Worm (Caenorhabditis elegans) whole organism, early embryonic: ENCODE measurements around the gene pdzd-8.

ENCODE experiments used
- B0310.2 ChIP-seq: sonication (generic microtip); optimal IDR thresholded peaks from 2 replicates; lab custom pipeline; 2016; ENCODE audit warnings: mild to moderate bottlenecking, missing genetic modification characterization, missing compliant biosample characterization
- F13C5.2 ChIP-seq: sonication (generic microtip); optimal IDR thresholded peaks from 2 replicates; lab custom pipeline; 2017; ENCODE audit warnings: mild to moderate bottlenecking, missing genetic modification characterization, inconsistent platforms, missing compliant biosample characterization
- aly-1 ChIP-seq: sonication (generic microtip); optimal IDR thresholded peaks from 2 replicates; lab custom pipeline; 2016; ENCODE audit warnings: missing genetic modification characterization, missing compliant biosample characterization
- ama-1 ChIP-seq: fragments of 150-350 bp; optimal IDR thresholded peaks from 2 replicates; lab custom pipeline; 2014
- ceh-13 ChIP-seq: fragments of 200-800 bp; sonication (Bioruptor generic); optimal IDR thresholded peaks from 2 replicates; lab custom pipeline; 2018; ENCODE audit warnings: mild to moderate bottlenecking, missing genetic modification characterization, missing compliant biosample characterization
- ceh-36 ChIP-seq: sonication (generic microtip); optimal IDR thresholded peaks from 2 replicates; lab custom pipeline; 2016; ENCODE audit warnings: missing genetic modification characterization, inconsistent platforms, missing compliant biosample characterization
- ets-7 ChIP-seq: sonication (generic microtip); optimal IDR thresholded peaks from 2 replicates; lab custom pipeline; 2016; ENCODE audit warnings: missing genotype, missing genetic modification characterization, missing compliant biosample characterization
- flt-1 ChIP-seq: fragments of 200-800 bp; sonication (Bioruptor generic); IDR thresholded peaks from 2 replicates; pipeline ENCODE4 v1.3.6; 2022; ENCODE audit warnings: missing genetic modification characterization, missing compliant biosample characterization
- hmbx-1 ChIP-seq: sonication (generic microtip); optimal IDR thresholded peaks from 2 replicates; lab custom pipeline; 2016; ENCODE audit warnings: mild to moderate bottlenecking, missing genetic modification characterization, missing compliant biosample characterization
- hmg-4 ChIP-seq: fragments of 200-800 bp; sonication (Bioruptor generic); optimal IDR thresholded peaks from 2 replicates; lab custom pipeline; 2018; ENCODE audit warnings: mild to moderate bottlenecking, missing genetic modification characterization, missing compliant biosample characterization
- hnd-1 ChIP-seq: sonication (generic microtip); optimal IDR thresholded peaks from 2 replicates; lab custom pipeline; 2016; ENCODE audit warnings: missing genetic modification characterization, missing compliant biosample characterization
- pes-1 ChIP-seq: fragments of 200-800 bp; sonication (Bioruptor generic); IDR thresholded peaks from 2 replicates; pipeline ENCODE4 v1.3.6; 2022; ENCODE audit warnings: missing genetic modification reagents, missing genetic modification characterization, missing compliant biosample characterization
- scrt-1 ChIP-seq: fragments of 200-800 bp; sonication (Bioruptor generic); IDR thresholded peaks from 2 replicates; pipeline ENCODE4 v1.3.6; 2022; ENCODE audit warnings: missing genetic modification characterization, missing compliant biosample characterization
- sea-1 ChIP-seq: fragments of 200-800 bp; sonication (Bioruptor generic); conservative IDR thresholded peaks from 2 replicates; pipeline ENCODE4 v1.3.6; 2022; ENCODE audit warnings: missing genetic modification characterization, missing compliant biosample characterization
- tbx-11 ChIP-seq: fragments of 200-800 bp; sonication (Bioruptor generic); IDR thresholded peaks from 2 replicates; pipeline ENCODE4 v1.3.6; 2022; ENCODE audit warnings: missing genetic modification characterization, missing compliant biosample characterization
- tbx-37 ChIP-seq: fragments of 200-800 bp; sonication (Bioruptor generic); conservative IDR thresholded peaks from 2 replicates; pipeline ENCODE4 v1.3.6; 2022; ENCODE audit warnings: missing genetic modification reagents, missing genetic modification characterization, missing compliant biosample characterization
- tra-4 ChIP-seq: sonication (generic microtip); optimal IDR thresholded peaks from 2 replicates; lab custom pipeline; 2017; ENCODE audit warnings: missing genetic modification characterization, missing compliant biosample characterization

The pdzd-8 gene

ce11 chrIV:8975331-8975625 lies at the start of gene pdzd-8:
pdzd-8 (plus strand) TSS chrIV:8975526.
- TF ChIP-seq ceh-13 (GFP tag; lab: Kevin White, UChicago) = no peak
- no peak for TF ChIP-seq B0310.2 (tag; lab: Kevin White, UChicago)
- TF ChIP-seq hmg-4 (GFP tag; lab: Kevin White, UChicago) = no peak

- TF ChIP-seq pes-1 (GFP tag; lab: Robert Waterston, UW) (no peak), ceh-13 (GFP tag; lab: Kevin White, UChicago) (no peak), B0310.2 (tag; lab: Kevin White, UChicago) (no peak), hnd-1 (tag; lab: Kevin White, UChicago) (no peak), ets-7 (tag; lab: Kevin White, UChicago) (no peak), scrt-1 (GFP tag; lab: Robert Waterston, UW) (no peak), F13C5.2 (tag; lab: Kevin White, UChicago) (no peak), tbx-37 (GFP tag; lab: Robert Waterston, UW) (no peak), hmg-4 (GFP tag; lab: Kevin White, UChicago) (no peak), tra-4 (tag; lab: Kevin White, UChicago) (no peak), aly-1 (tag; lab: Kevin White, UChicago) (no peak)
Measured at ce11 chrIV:8925990-8926389, 49.3 kb upstream of the pdzd-8 start, which contains the start of the genes D1046.2 and cfim-2. D1046.2 (minus strand) TSS chrIV:8926067. cfim-2 (plus strand) TSS chrIV:8926324.

DNA sequence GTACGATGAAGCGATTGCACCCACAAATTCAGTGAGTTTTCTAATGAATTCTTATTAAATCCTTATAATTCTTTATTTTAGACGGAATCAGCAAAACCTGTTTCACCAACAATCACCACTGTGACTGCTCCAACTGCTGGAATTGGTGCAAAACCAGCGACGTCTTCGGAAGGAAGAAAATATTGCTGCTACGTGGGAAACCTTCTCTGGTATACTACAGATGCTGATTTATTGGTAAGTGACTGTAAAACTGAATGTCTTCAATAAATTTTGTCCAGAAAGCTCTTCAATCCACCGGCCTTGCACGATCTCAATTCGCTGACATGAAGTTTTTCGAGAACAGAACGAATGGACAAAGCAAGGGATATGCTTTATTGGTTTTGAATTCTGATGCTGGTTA lies 48.8 kb upstream of the pdzd-8 start:
- TF ChIP-seq tbx-11 (GFP tag; lab: Robert Waterston, UW) (no peak), ama-1 (no peak), F13C5.2 (tag; lab: Kevin White, UChicago) (no peak), ceh-36 (tag; lab: Kevin White, UChicago) (no peak), ceh-13 (GFP tag; lab: Kevin White, UChicago) (no peak), sea-1 (GFP tag; lab: Robert Waterston, UW) (no peak), aly-1 (tag; lab: Kevin White, UChicago) (no peak), flt-1 (GFP tag; lab: Robert Waterston, UW) (no peak), tra-4 (tag; lab: Kevin White, UChicago) (no peak), ets-7 (tag; lab: Kevin White, UChicago) (no peak), scrt-1 (GFP tag; lab: Robert Waterston, UW) (no peak), tbx-37 (GFP tag; lab: Robert Waterston, UW) (no peak), pes-1 (GFP tag; lab: Robert Waterston, UW) (no peak), hmbx-1 (tag; lab: Kevin White, UChicago) (no peak), B0310.2 (tag; lab: Kevin White, UChicago) (no peak)

DNA sequence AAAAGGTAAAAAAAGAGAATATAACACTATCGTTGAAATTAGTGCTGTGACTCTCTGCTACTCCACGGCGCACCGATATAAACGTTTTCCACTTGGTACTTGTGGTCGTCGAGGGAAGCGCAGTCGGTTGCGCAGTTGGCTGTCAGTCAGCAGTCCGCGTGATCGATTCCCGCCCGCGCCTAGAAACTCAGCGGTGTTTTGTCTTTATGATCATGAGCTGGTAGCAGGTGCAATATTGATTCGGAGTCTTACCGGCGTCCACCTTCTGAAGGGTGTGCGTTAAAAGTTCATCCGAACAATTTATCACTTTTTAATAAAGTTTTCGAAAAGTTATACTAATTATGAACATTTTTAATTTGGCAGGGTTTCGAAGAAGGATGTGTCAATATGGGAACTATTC lies 48.2 kb upstream of the pdzd-8 start:
- peak; percentile 97 for TF ChIP-seq flt-1 (GFP tag; lab: Robert Waterston, UW)
- peak; percentile 93 for TF ChIP-seq tbx-37 (GFP tag; lab: Robert Waterston, UW)
- TF ChIP-seq hnd-1 (tag; lab: Kevin White, UChicago) = peak; percentile 86
- peak; percentile 91 for TF ChIP-seq hmbx-1 (tag; lab: Kevin White, UChicago)
- peak; percentile 95 for TF ChIP-seq ceh-36 (tag; lab: Kevin White, UChicago)
- TF ChIP-seq F13C5.2 (tag; lab: Kevin White, UChicago) = peak; percentile 96
- TF ChIP-seq pes-1 (GFP tag; lab: Robert Waterston, UW) = peak; percentile 97
- peak; percentile 98 for TF ChIP-seq aly-1 (tag; lab: Kevin White, UChicago)
- peak; percentile 99 for TF ChIP-seq sea-1 (GFP tag; lab: Robert Waterston, UW)
- peak; percentile 95 for TF ChIP-seq scrt-1 (GFP tag; lab: Robert Waterston, UW)
- peak; percentile 97 for TF ChIP-seq B0310.2 (tag; lab: Kevin White, UChicago)
- peak; percentile 98 for TF ChIP-seq hmg-4 (GFP tag; lab: Kevin White, UChicago)
- TF ChIP-seq tbx-11 (GFP tag; lab: Robert Waterston, UW) = peak; percentile 99
- TF ChIP-seq ama-1 = no peak
- TF ChIP-seq tra-4 (tag; lab: Kevin White, UChicago) = peak; percentile 97
- peak; percentile 92 for TF ChIP-seq ceh-13 (GFP tag; lab: Kevin White, UChicago)
- TF ChIP-seq ets-7 (tag; lab: Kevin White, UChicago) = peak; percentile 94

DNA sequence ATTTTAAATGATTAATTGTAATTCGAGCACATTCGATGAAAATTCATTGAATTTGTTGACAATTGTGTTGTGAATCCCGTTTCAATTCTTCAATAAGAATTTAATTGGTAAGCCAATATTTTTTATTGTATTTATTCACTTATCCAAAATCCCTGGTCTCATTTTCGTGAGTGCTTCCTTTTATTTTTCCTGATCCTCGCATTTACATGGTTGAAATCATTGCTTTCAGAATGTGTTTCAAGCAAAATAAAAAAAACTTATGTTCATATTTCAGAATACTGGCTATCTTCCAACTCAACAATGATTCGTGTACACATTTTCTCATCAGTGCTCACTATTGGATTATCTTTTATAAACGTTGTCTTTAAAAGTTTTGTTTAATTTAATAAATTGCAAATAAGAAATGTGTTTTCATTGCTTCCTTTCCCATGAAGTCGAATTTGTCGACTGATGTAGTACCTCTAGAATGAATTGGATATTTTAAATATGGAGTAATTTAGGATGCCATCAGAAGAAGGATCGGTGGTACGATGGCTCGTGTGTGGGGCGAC lies 45.3 kb upstream of the pdzd-8 start, which contains the start of the genes D1046.18 and slc-25A26:
TSS of gene D1046.18 (plus strand) at position 301 of the 551 bp plus-strand sequence.
TSS of gene slc-25A26 (plus strand) at position 501 of the 551 bp plus-strand sequence.
- TF ChIP-seq hnd-1 (tag; lab: Kevin White, UChicago) = no peak
- TF ChIP-seq aly-1 (tag; lab: Kevin White, UChicago) = no peak
- TF ChIP-seq ceh-13 (GFP tag; lab: Kevin White, UChicago) = no peak
- TF ChIP-seq pes-1 (GFP tag; lab: Robert Waterston, UW) = no peak
- TF ChIP-seq ets-7 (tag; lab: Kevin White, UChicago) = no peak
- no peak for TF ChIP-seq sea-1 (GFP tag; lab: Robert Waterston, UW)
- no peak for TF ChIP-seq flt-1 (GFP tag; lab: Robert Waterston, UW)
- no peak for TF ChIP-seq hmbx-1 (tag; lab: Kevin White, UChicago)
- TF ChIP-seq scrt-1 (GFP tag; lab: Robert Waterston, UW) = no peak
- no peak for TF ChIP-seq ama-1
- TF ChIP-seq F13C5.2 (tag; lab: Kevin White, UChicago) = no peak
- TF ChIP-seq tbx-37 (GFP tag; lab: Robert Waterston, UW) = no peak

DNA sequence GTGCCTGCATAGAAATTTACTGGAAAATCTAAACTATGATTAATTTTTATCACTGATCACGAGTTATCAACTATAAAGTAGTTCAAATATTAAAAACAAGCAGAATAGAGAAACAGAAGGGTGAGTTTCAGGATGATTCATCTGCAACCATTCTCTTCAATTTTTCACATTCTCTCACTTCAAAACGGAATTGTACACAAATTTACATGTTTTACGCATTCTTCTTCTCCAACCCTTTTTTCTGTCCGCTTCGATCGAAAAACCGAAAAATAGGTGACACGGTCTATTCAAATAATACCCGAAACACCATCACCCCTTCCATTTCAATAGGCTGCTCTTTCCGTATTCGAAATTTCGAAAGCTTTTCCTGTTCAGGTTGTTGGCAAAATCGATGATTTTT lies 41.8 kb upstream of the pdzd-8 start, which contains the start of gene D1046.4:
TSS of gene D1046.4 (plus strand) at position 301 of the 400 bp plus-strand sequence.
- TF ChIP-seq aly-1 (tag; lab: Kevin White, UChicago) (no peak), ets-7 (tag; lab: Kevin White, UChicago) (no peak), B0310.2 (tag; lab: Kevin White, UChicago) (no peak), F13C5.2 (tag; lab: Kevin White, UChicago) (no peak), pes-1 (GFP tag; lab: Robert Waterston, UW) (no peak), ceh-13 (GFP tag; lab: Kevin White, UChicago) (no peak), ama-1 (no peak), tbx-11 (GFP tag; lab: Robert Waterston, UW) (no peak), flt-1 (GFP tag; lab: Robert Waterston, UW) (no peak), scrt-1 (GFP tag; lab: Robert Waterston, UW) (no peak), ceh-36 (tag; lab: Kevin White, UChicago) (no peak), sea-1 (GFP tag; lab: Robert Waterston, UW) (no peak), hnd-1 (tag; lab: Kevin White, UChicago) (no peak)
